Fruit fly (Drosophila melanogaster) whole organism, embryonic: ENCODE measurements around the gene mRpL55.

Experiments
- Asciz ChIP-seq: fragments of 200-800 bp; sonication (Bioruptor generic); optimal IDR thresholded peaks from 2 replicates; lab custom pipeline; 2017; ENCODE audit warnings: missing biosample characterization, mild to moderate bottlenecking, missing genetic modification characterization, missing genetic modification reagents
- Atf-2 ChIP-seq: fragments of 200-800 bp; sonication (Bioruptor generic); optimal IDR thresholded peaks from 2 replicates; lab custom pipeline; 2016; ENCODE audit warnings: missing biosample characterization, missing genetic modification characterization
- B-H2 ChIP-seq: fragments of 200-800 bp; sonication (Bioruptor generic); optimal IDR thresholded peaks from 2 replicates; lab custom pipeline; 2018; ENCODE audit warnings: missing biosample characterization, mild to moderate bottlenecking, missing genetic modification characterization
- CG10209 ChIP-seq: fragments of 200-800 bp; sonication (Bioruptor generic); optimal IDR thresholded peaks from 3 replicates; lab custom pipeline; 2017; ENCODE audit warnings: missing biosample characterization, mild to moderate bottlenecking, missing genetic modification characterization, missing genetic modification reagents
- CG10274 ChIP-seq: fragments of 200-800 bp; sonication (Bioruptor generic); optimal IDR thresholded peaks from 3 replicates; lab custom pipeline; 2017; ENCODE audit warnings: missing biosample characterization, mild to moderate bottlenecking, missing genetic modification characterization
- CG11504 ChIP-seq: fragments of 200-800 bp; sonication (Bioruptor generic); optimal IDR thresholded peaks from 3 replicates; lab custom pipeline; 2019; ENCODE audit warnings: missing biosample characterization, mild to moderate bottlenecking, missing genetic modification characterization, moderate library complexity
- CG12104 ChIP-seq: fragments of 200-800 bp; sonication (Bioruptor generic); optimal IDR thresholded peaks from 3 replicates; lab custom pipeline; 2016; ENCODE audit warnings: missing biosample characterization, missing genetic modification characterization
- CG13123 ChIP-seq: fragments of 200-800 bp; sonication (Bioruptor generic); optimal IDR thresholded peaks from 2 replicates; lab custom pipeline; 2016; ENCODE audit warnings: missing biosample characterization, missing genetic modification characterization
- CG13894 ChIP-seq: fragments of 200-800 bp; sonication (Bioruptor generic); optimal IDR thresholded peaks from 3 replicates; lab custom pipeline; 2018; ENCODE audit warnings: missing biosample characterization, mild to moderate bottlenecking, missing genetic modification characterization, moderate library complexity
- CG14667 ChIP-seq: fragments of 200-800 bp; sonication (Bioruptor generic); IDR thresholded peaks from 2 replicates; pipeline ENCODE4 v1.3.6; 2022; ENCODE audit warnings: missing biosample characterization, missing genetic modification characterization
- CG15514 ChIP-seq: fragments of 200-800 bp; sonication (Bioruptor generic); optimal IDR thresholded peaks from 3 replicates; lab custom pipeline; 2017; ENCODE audit warnings: missing biosample characterization, missing genetic modification characterization, mild to moderate bottlenecking, moderate library complexity, missing genetic modification reagents
- CG17802 ChIP-seq: fragments of 200-800 bp; sonication (Bioruptor generic); optimal IDR thresholded peaks from 2 replicates; lab custom pipeline; 2018; ENCODE audit warnings: missing biosample characterization, mild to moderate bottlenecking, missing genetic modification characterization, moderate library complexity
- CG31388 ChIP-seq: fragments of 200-800 bp; sonication (Bioruptor generic); optimal IDR thresholded peaks from 2 replicates; lab custom pipeline; 2016; ENCODE audit warnings: missing biosample characterization, missing genetic modification characterization
- CG32532 ChIP-seq: fragments of 200-800 bp; sonication (Bioruptor generic); IDR thresholded peaks from 2 replicates; pipeline ENCODE4 v1.3.6; 2022; ENCODE audit warnings: missing biosample characterization, missing genetic modification characterization
- CG4854 ChIP-seq: fragments of 200-800 bp; sonication (Bioruptor generic); optimal IDR thresholded peaks from 2 replicates; lab custom pipeline; 2016; ENCODE audit warnings: missing biosample characterization, missing genetic modification characterization, inconsistent platforms
- CG5953 ChIP-seq: fragments of 200-800 bp; sonication (Bioruptor generic); IDR thresholded peaks from 2 replicates; pipeline ENCODE4 v1.3.6; 2022; ENCODE audit warnings: missing biosample characterization, missing genetic modification characterization
- CG6254 ChIP-seq: fragments of 200-800 bp; sonication (Bioruptor generic); optimal IDR thresholded peaks from 3 replicates; lab custom pipeline; 2017; ENCODE audit warnings: mild to moderate bottlenecking, missing biosample characterization, missing genetic modification reagents, missing genetic modification characterization
- CG6813 ChIP-seq: fragments of 200-800 bp; sonication (Bioruptor generic); optimal IDR thresholded peaks from 2 replicates; lab custom pipeline; 2017; ENCODE audit warnings: missing biosample characterization, missing genetic modification characterization, mild to moderate bottlenecking, moderate library complexity, missing genetic modification reagents
- CG7372 ChIP-seq: fragments of 200-800 bp; sonication (Bioruptor generic); IDR thresholded peaks from 2 replicates; pipeline ENCODE4 v1.3.6; 2022; ENCODE audit warnings: missing biosample characterization, missing genetic modification characterization
- D ChIP-seq, 2 experiments: fragments of 200-800 bp in 1 of 2; fragments of >200 bp in 1 of 2; sonication (Bioruptor generic) in 1 of 2; optimal IDR thresholded peaks; 2 replicates in 1 of 2; 3 replicates in 1 of 2; lab custom pipeline; 2017; ENCODE audit warnings: mild to moderate bottlenecking in 1 of 2, missing biosample characterization in 1 of 2, missing genetic modification characterization in 1 of 2, missing genetic modification reagents in 1 of 2
- D19A ChIP-seq: fragments of 200-800 bp; optimal IDR thresholded peaks from 3 replicates; lab custom pipeline; 2019; ENCODE audit warnings: missing biosample characterization, mild to moderate bottlenecking, missing genetic modification characterization, moderate library complexity
- Elba2 ChIP-seq: fragments of 200-800 bp; sonication (Bioruptor generic); optimal IDR thresholded peaks from 3 replicates; lab custom pipeline; 2016; ENCODE audit warnings: missing biosample characterization, missing genetic modification characterization
- Ets97D ChIP-seq: fragments of 200-800 bp; sonication (Bioruptor generic); optimal IDR thresholded peaks from 3 replicates; lab custom pipeline; 2016; ENCODE audit warnings: missing biosample characterization, missing genetic modification characterization
- MTF-1 ChIP-seq: fragments of 200-800 bp; sonication (Bioruptor generic); optimal IDR thresholded peaks from 2 replicates; lab custom pipeline; 2018; ENCODE audit warnings: missing biosample characterization, mild to moderate bottlenecking, missing genetic modification characterization, borderline replicate concordance
- Mad ChIP-seq: fragments of 200-800 bp; sonication (Bioruptor generic); optimal IDR thresholded peaks from 2 replicates; lab custom pipeline; 2016; ENCODE audit warnings: missing biosample characterization, missing genetic modification characterization
- Meics ChIP-seq: fragments of 200-800 bp; sonication (Bioruptor generic); optimal IDR thresholded peaks from 2 replicates; lab custom pipeline; 2017; ENCODE audit warnings: missing biosample characterization, mild to moderate bottlenecking, missing genetic modification characterization
- Ravus ChIP-seq: fragments of 200-800 bp; sonication (Bioruptor generic); IDR thresholded peaks from 2 replicates; pipeline ENCODE4 v1.3.6; 2022; ENCODE audit warnings: missing biosample characterization, missing genetic modification characterization
- Rfx ChIP-seq: fragments of 200-800 bp; sonication (Bioruptor generic); IDR thresholded peaks from 2 replicates; pipeline ENCODE4 v1.3.6; 2022; ENCODE audit warnings: missing biosample characterization, missing genetic modification characterization
- Sin3A ChIP-seq: fragments of >200 bp; optimal IDR thresholded peaks from 2 replicates; lab custom pipeline; 2018
- Sry-δ ChIP-seq: fragments of 200-800 bp; sonication (Bioruptor generic); optimal IDR thresholded peaks from 2 replicates; lab custom pipeline; 2016; ENCODE audit warnings: missing biosample characterization, missing genetic modification characterization
- Stat92E ChIP-seq, 3 experiments: fragments of >200 bp in 2 of 3; fragments of 200-800 bp in 1 of 3; sonication (Bioruptor generic) in 1 of 3; optimal IDR thresholded peaks; 2 replicates each; lab custom pipeline; 2017 to 2019; ENCODE audit warnings: missing biosample characterization in 3 of 3, missing genetic modification characterization in 3 of 3, mild to moderate bottlenecking in 1 of 3, moderate library complexity in 1 of 3
- Usf ChIP-seq: fragments of 200-800 bp; sonication (Bioruptor generic); optimal IDR thresholded peaks from 2 replicates; lab custom pipeline; 2017; ENCODE audit warnings: missing genotype, missing biosample characterization, missing genetic modification characterization
- ash1 ChIP-seq: fragments of 200-800 bp; sonication (Bioruptor generic); optimal IDR thresholded peaks from 2 replicates; lab custom pipeline; 2018; ENCODE audit warnings: missing biosample characterization, mild to moderate bottlenecking, missing genetic modification characterization
- bcd ChIP-seq: fragments of 200-800 bp; sonication (Bioruptor generic); optimal IDR thresholded peaks from 2 replicates; lab custom pipeline; 2017; ENCODE audit warnings: missing biosample characterization, mild to moderate bottlenecking, missing genetic modification characterization
- corto ChIP-seq: fragments of 200-800 bp; sonication (Bioruptor generic); optimal IDR thresholded peaks from 2 replicates; lab custom pipeline; 2016; ENCODE audit warnings: missing biosample characterization, mild to moderate bottlenecking, missing genetic modification characterization, moderate library complexity
- crc ChIP-seq: fragments of 200-800 bp; sonication (Bioruptor generic); optimal IDR thresholded peaks from 2 replicates; lab custom pipeline; 2016; ENCODE audit warnings: missing biosample characterization, missing genetic modification characterization
- emc ChIP-seq: fragments of 200-800 bp; sonication (Bioruptor generic); optimal IDR thresholded peaks from 2 replicates; lab custom pipeline; 2016; ENCODE audit warnings: missing biosample characterization, missing genetic modification characterization
- en ChIP-seq: fragments of 200-800 bp; sonication (Bioruptor generic); optimal IDR thresholded peaks from 2 replicates; lab custom pipeline; 2016; ENCODE audit warnings: missing biosample characterization, missing genetic modification characterization
- gro ChIP-seq: fragments of 200-800 bp; sonication (Bioruptor generic); optimal IDR thresholded peaks from 2 replicates; lab custom pipeline; 2016; ENCODE audit warnings: missing biosample characterization, missing genetic modification characterization
- insv ChIP-seq, 2 experiments: fragments of 200-800 bp; sonication (Bioruptor generic); optimal IDR thresholded peaks; 3 replicates each; lab custom pipeline; 2016 to 2018; ENCODE audit warnings: missing biosample characterization in 2 of 2, missing genetic modification characterization in 2 of 2
- lilli ChIP-seq: fragments of 200-800 bp; sonication (Bioruptor generic); optimal IDR thresholded peaks from 3 replicates; lab custom pipeline; 2016; ENCODE audit warnings: missing biosample characterization, missing genetic modification characterization
- luna ChIP-seq: fragments of 200-800 bp; sonication (Bioruptor generic); optimal IDR thresholded peaks from 2 replicates; lab custom pipeline; 2016; ENCODE audit warnings: missing biosample characterization, missing genetic modification characterization
- nerfin-1 ChIP-seq: fragments of 200-800 bp; sonication (Bioruptor generic); optimal IDR thresholded peaks from 3 replicates; lab custom pipeline; 2019; ENCODE audit warnings: missing biosample characterization, mild to moderate bottlenecking, missing genetic modification characterization, moderate library complexity
- pfk ChIP-seq: fragments of 200-800 bp; sonication (Bioruptor generic); optimal IDR thresholded peaks from 2 replicates; lab custom pipeline; 2018; ENCODE audit warnings: missing biosample characterization, mild to moderate bottlenecking, missing genetic modification characterization, moderate library complexity
- pita ChIP-seq: fragments of 200-800 bp; sonication (Bioruptor generic); optimal IDR thresholded peaks from 2 replicates; lab custom pipeline; 2017; ENCODE audit warnings: missing biosample characterization, mild to moderate bottlenecking, missing genetic modification characterization
- pros ChIP-seq: fragments of 200-800 bp; sonication (Bioruptor generic); optimal IDR thresholded peaks from 3 replicates; lab custom pipeline; 2019; ENCODE audit warnings: missing biosample characterization, mild to moderate bottlenecking, missing genetic modification characterization, moderate library complexity
- repo ChIP-seq: fragments of 200-800 bp; sonication (Bioruptor generic); optimal IDR thresholded peaks from 2 replicates; lab custom pipeline; 2016; ENCODE audit warnings: missing biosample characterization, missing genetic modification characterization
- ro ChIP-seq: fragments of 200-800 bp; sonication (Bioruptor generic); IDR thresholded peaks from 2 replicates; pipeline ENCODE4 v1.3.6; 2022; ENCODE audit warnings: missing biosample characterization, missing genetic modification characterization
- stc ChIP-seq: fragments of 200-800 bp; sonication (Bioruptor generic); IDR thresholded peaks from 2 replicates; pipeline ENCODE4 v1.3.6; 2022; ENCODE audit warnings: missing biosample characterization, missing genetic modification characterization
- tap ChIP-seq: fragments of 200-800 bp; optimal IDR thresholded peaks from 3 replicates; lab custom pipeline; 2019; ENCODE audit warnings: missing biosample characterization, mild to moderate bottlenecking, missing genetic modification characterization, moderate library complexity
- unc-4 ChIP-seq: fragments of 200-800 bp; sonication (Bioruptor generic); IDR thresholded peaks from 2 replicates; pipeline ENCODE4 v1.3.6; 2022; ENCODE audit warnings: missing biosample characterization, missing genetic modification characterization; ENCODE audit not compliant: partially characterized antibody

Gene mRpL55

dm6 chr3R:19108126-19108525 is 13.4 kb upstream of the mRpL55 start (continued):
- TF ChIP-seq pfk (GFP tag; lab: Kevin White, UChicago): no peak
- no peak for TF ChIP-seq Sin3A (lab: Kevin White, UChicago)
- peak; percentile 37 for TF ChIP-seq CG6254
- peak; percentile 17 for TF ChIP-seq CG10209 (GFP tag; lab: Kevin White, UChicago)
- no peak for TF ChIP-seq Rfx (GFP tag; lab: Robert Waterston, UW)
- peak; percentile 2 for TF ChIP-seq CG11504 (tag; lab: Kevin White, UChicago)
- no peak for TF ChIP-seq Usf (GFP tag; lab: Kevin White, UChicago)
- no peak for TF ChIP-seq CG12104 (GFP tag; lab: Kevin White, UChicago)
- no peak for TF ChIP-seq Elba2 (GFP tag; lab: Kevin White, UChicago)
- TF ChIP-seq D19A: peak; percentile 43
- TF ChIP-seq CG17802 (tag; lab: Kevin White, UChicago): no peak
- no peak for TF ChIP-seq tap (tag; lab: Kevin White, UChicago)
- TF ChIP-seq crc: no peak
- TF ChIP-seq pita: no peak
- no peak for TF ChIP-seq D (optimal IDR thresholded peaks at IDR 0.05; lab: Kevin White, UChicago)
- TF ChIP-seq D (GFP tag; optimal IDR thresholded peaks at IDR 0.05; lab: Kevin White, UChicago): no peak
- TF ChIP-seq bcd (GFP tag; lab: Kevin White, UChicago): no peak
- TF ChIP-seq ro (GFP tag; lab: Robert Waterston, UW): no peak
- no peak for TF ChIP-seq lilli
- TF ChIP-seq Sry-δ (GFP tag; lab: Kevin White, UChicago): no peak
- no peak for TF ChIP-seq corto (GFP tag; lab: Kevin White, UChicago)
- TF ChIP-seq pros (GFP tag; lab: Kevin White, UChicago): no peak
- no peak for TF ChIP-seq Meics (GFP tag; lab: Kevin White, UChicago)
- no peak for TF ChIP-seq Mad (GFP tag; lab: Kevin White, UChicago)
- TF ChIP-seq nerfin-1 (tag; lab: Kevin White, UChicago): no peak
- no peak for TF ChIP-seq CG13894 (tag; lab: Kevin White, UChicago)
- TF ChIP-seq ash1 (GFP tag; lab: Kevin White, UChicago): no peak
- TF ChIP-seq Stat92E (GFP tag; optimal IDR thresholded peaks at IDR 0.05; lab: Kevin White, UChicago): no peak
- no peak for TF ChIP-seq B-H2 (GFP tag; lab: Kevin White, UChicago)
- no peak for TF ChIP-seq MTF-1 (GFP tag; lab: Kevin White, UChicago)
- TF ChIP-seq repo (GFP tag; lab: Kevin White, UChicago): no peak
- TF ChIP-seq Ets97D (GFP tag; lab: Kevin White, UChicago): no peak
- no peak for TF ChIP-seq CG32532
- no peak for TF ChIP-seq insv (GFP tag; optimal IDR thresholded peaks at IDR 0.05; lab: Kevin White, UChicago)
- no peak for TF ChIP-seq CG15514 (GFP tag; lab: Kevin White, UChicago)
- TF ChIP-seq emc: no peak
- TF ChIP-seq CG31388 (GFP tag; lab: Kevin White, UChicago): no peak
- TF ChIP-seq CG14667 (GFP tag; lab: Robert Waterston, UW): 0 out of 2 replicates have a peak, but pooled peaks have one; percentile 33
- no peak for TF ChIP-seq unc-4 (GFP tag; lab: Robert Waterston, UW)
- no peak for TF ChIP-seq CG4854 (GFP tag; lab: Kevin White, UChicago)
- no peak for TF ChIP-seq CG7372 (GFP tag; lab: Robert Waterston, UW)
- TF ChIP-seq gro (GFP tag; lab: Kevin White, UChicago): no peak
- TF ChIP-seq Ravus (GFP tag; lab: Robert Waterston, UW): no peak
- no peak for TF ChIP-seq Asciz (GFP tag; lab: Kevin White, UChicago)
- TF ChIP-seq en (GFP tag; lab: Kevin White, UChicago): no peak
- no peak for TF ChIP-seq CG10274 (GFP tag; lab: Kevin White, UChicago)
- TF ChIP-seq CG13123: no peak
- TF ChIP-seq CG6813 (GFP tag; lab: Kevin White, UChicago): no peak
- no peak for TF ChIP-seq CG5953
- no peak for TF ChIP-seq Atf-2 (GFP tag; lab: Kevin White, UChicago)
- no peak for TF ChIP-seq luna (GFP tag; lab: Kevin White, UChicago)
- TF ChIP-seq stc (GFP tag; lab: Robert Waterston, UW): no peak
